Fruit fly (Drosophila melanogaster) whole organism, pupa: ENCODE results near the gene CG4766.

Experiments used
- CG10348 ChIP-seq: fragments of 200-800 bp; sonication (Bioruptor generic); IDR thresholded peaks from 2 replicates; pipeline ENCODE4 v1.3.6; 2022; ENCODE audit warnings: missing biosample characterization, missing genetic modification characterization
- CG12605 ChIP-seq: fragments of 200-800 bp; sonication (Bioruptor generic); IDR thresholded peaks from 2 replicates; pipeline ENCODE4 v1.3.6; 2022; ENCODE audit warnings: missing biosample characterization, missing genetic modification characterization
- CG13204 ChIP-seq: fragments of 200-800 bp; sonication (Bioruptor generic); optimal IDR thresholded peaks from 2 replicates; lab custom pipeline; 2018; ENCODE audit warnings: missing biosample characterization, mild to moderate bottlenecking, missing genetic modification characterization, moderate library complexity
- CG14655 ChIP-seq: fragments of 200-800 bp; sonication (Bioruptor generic); optimal IDR thresholded peaks from 3 replicates; lab custom pipeline; 2017; ENCODE audit warnings: mild to moderate bottlenecking, missing biosample characterization, missing genetic modification reagents, missing genetic modification characterization
- CG15710 ChIP-seq: fragments of 200-800 bp; sonication (Bioruptor generic); optimal IDR thresholded peaks from 2 replicates; lab custom pipeline; 2018; ENCODE audit warnings: missing biosample characterization, mild to moderate bottlenecking, missing genetic modification characterization, moderate library complexity
- CG17806 ChIP-seq: fragments of 200-800 bp; sonication (Bioruptor generic); optimal IDR thresholded peaks from 2 replicates; lab custom pipeline; 2018; ENCODE audit warnings: missing biosample characterization, mild to moderate bottlenecking, missing genetic modification characterization, moderate library complexity
- CG32121 ChIP-seq: fragments of 200-800 bp; sonication (Bioruptor generic); IDR thresholded peaks from 2 replicates; pipeline ENCODE4 v1.3.6; 2022; ENCODE audit warnings: missing biosample characterization, missing genetic modification characterization
- CG34367 ChIP-seq: fragments of 200-800 bp; sonication (Bioruptor generic); optimal IDR thresholded peaks from 2 replicates; lab custom pipeline; 2018; ENCODE audit warnings: missing biosample characterization, mild to moderate bottlenecking, missing genetic modification characterization
- CG4496 ChIP-seq: fragments of 200-800 bp; sonication (Bioruptor generic); IDR thresholded peaks from 3 replicates; pipeline ENCODE4 v1.3.6; 2022; ENCODE audit warnings: missing biosample characterization, missing genetic modification characterization
- CG8159 ChIP-seq: fragments of 200-800 bp; sonication (Bioruptor generic); optimal IDR thresholded peaks from 3 replicates; lab custom pipeline; 2018; ENCODE audit warnings: missing biosample characterization, mild to moderate bottlenecking, missing genetic modification characterization, moderate library complexity
- CG8301 ChIP-seq: fragments of 200-800 bp; sonication (Bioruptor generic); optimal IDR thresholded peaks from 2 replicates; lab custom pipeline; 2018; ENCODE audit warnings: missing biosample characterization, mild to moderate bottlenecking, missing genetic modification characterization
- CG9948 ChIP-seq: fragments of 200-800 bp; sonication (Bioruptor generic); optimal IDR thresholded peaks from 2 replicates; lab custom pipeline; 2018; ENCODE audit warnings: missing biosample characterization, mild to moderate bottlenecking, missing genetic modification characterization, moderate library complexity
- D1 ChIP-seq: fragments of 200-800 bp; sonication (Bioruptor generic); optimal IDR thresholded peaks from 2 replicates; lab custom pipeline; 2018; ENCODE audit warnings: missing biosample characterization, mild to moderate bottlenecking, missing genetic modification characterization, moderate library complexity
- EcR ChIP-seq: fragments of 200-800 bp; sonication (Bioruptor generic); optimal IDR thresholded peaks from 3 replicates; lab custom pipeline; 2019; ENCODE audit warnings: missing biosample characterization, missing genetic modification characterization, mild to moderate bottlenecking, moderate library complexity, missing genetic modification reagents
- Ets98B ChIP-seq: fragments of 200-800 bp; sonication (Bioruptor generic); IDR thresholded peaks from 2 replicates; pipeline ENCODE4 v1.3.6; 2022; ENCODE audit warnings: missing biosample characterization, missing genetic modification characterization
- Pif1A ChIP-seq: fragments of 200-800 bp; sonication (Bioruptor generic); optimal IDR thresholded peaks from 3 replicates; lab custom pipeline; 2016; ENCODE audit warnings: missing biosample characterization, missing genetic modification characterization
- Pif1B ChIP-seq: fragments of 200-800 bp; sonication (Bioruptor generic); optimal IDR thresholded peaks from 3 replicates; lab custom pipeline; 2016; ENCODE audit warnings: missing biosample characterization, missing genetic modification characterization
- Snoo ChIP-seq: fragments of 200-800 bp; sonication (Bioruptor generic); optimal IDR thresholded peaks from 3 replicates; lab custom pipeline; 2017; ENCODE audit warnings: missing biosample characterization, mild to moderate bottlenecking, missing genetic modification characterization, inconsistent platforms
- fd96Ca ChIP-seq: fragments of 200-800 bp; sonication (Bioruptor generic); IDR thresholded peaks from 3 replicates; pipeline ENCODE4 v1.3.6; 2022; ENCODE audit warnings: missing biosample characterization, missing genetic modification characterization
- gl ChIP-seq: fragments of 200-800 bp; sonication (Bioruptor generic); optimal IDR thresholded peaks from 2 replicates; lab custom pipeline; 2018; ENCODE audit warnings: missing biosample characterization, mild to moderate bottlenecking, missing genetic modification characterization
- rn ChIP-seq: fragments of 200-800 bp; sonication (Bioruptor generic); IDR thresholded peaks from 2 replicates; pipeline ENCODE4 v1.3.6; 2022; ENCODE audit warnings: missing biosample characterization, missing genetic modification characterization

The CG4766 gene

DNA sequence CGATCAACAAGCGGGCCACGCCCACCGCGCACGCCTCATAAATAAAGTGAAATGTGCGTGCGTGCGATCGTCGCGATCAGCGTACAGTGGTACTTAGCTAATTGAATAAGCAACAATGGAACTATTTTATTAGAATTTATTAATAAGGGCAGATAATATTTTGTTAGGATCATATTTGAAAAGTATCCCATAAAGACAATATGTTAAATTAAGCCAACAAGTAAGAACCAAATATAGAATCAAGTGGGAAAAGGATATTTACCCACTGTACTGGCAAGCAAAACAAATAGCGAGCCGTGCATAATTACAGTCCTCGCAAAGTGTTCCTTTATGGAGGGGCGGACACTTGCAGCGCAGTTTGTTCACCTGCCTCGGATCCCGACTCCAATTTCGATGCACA is 21.5 kb upstream of the CG4766 start:
- TF ChIP-seq EcR (GFP tag; lab: Kevin White, UChicago) (no peak), CG15710 (tag; lab: Kevin White, UChicago) (peak; percentile 56), Ets98B (GFP tag; lab: Robert Waterston, UW) (no peak), CG34367 (peak; percentile 23), gl (tag; lab: Kevin White, UChicago) (no peak), D1 (tag; lab: Kevin White, UChicago) (no peak), CG10348 (GFP tag; lab: Robert Waterston, UW) (no peak), fd96Ca (GFP tag; lab: Robert Waterston, UW) (no peak), CG32121 (no peak), CG14655 (GFP tag; lab: Kevin White, UChicago) (peak; percentile 65), CG9948 (tag; lab: Kevin White, UChicago) (peak; percentile 65), CG8301 (peak; percentile 35), rn (GFP tag; lab: Robert Waterston, UW) (no peak), CG12605 (GFP tag; lab: Robert Waterston, UW) (0 out of 2 replicates have a peak, but pooled peaks have one; percentile 36), Snoo (tag; lab: Kevin White, UChicago) (peak; percentile 29), CG4496 (peak; percentile 27; the same call in 1 of the 3 replicates), CG8159 (tag; lab: Kevin White, UChicago) (peak; percentile 57), Pif1A (GFP tag; lab: Kevin White, UChicago) (peak; percentile 51), CG13204 (GFP tag; lab: Kevin White, UChicago) (no peak), Pif1B (GFP tag; lab: Kevin White, UChicago) (peak; percentile 39), CG17806 (tag; lab: Kevin White, UChicago) (peak; percentile 67)

- TF ChIP-seq CG10348 (GFP tag; lab: Robert Waterston, UW): no peak
- TF ChIP-seq Snoo (tag; lab: Kevin White, UChicago): peak; percentile 17
- TF ChIP-seq fd96Ca (GFP tag; lab: Robert Waterston, UW): 0 out of 3 replicates have a peak, but pooled peaks have one; percentile 12
- TF ChIP-seq CG34367: no peak
- no peak for TF ChIP-seq CG8301
- no peak for TF ChIP-seq CG9948 (tag; lab: Kevin White, UChicago)
- TF ChIP-seq CG12605 (GFP tag; lab: Robert Waterston, UW): no peak
- no peak for TF ChIP-seq CG4496
- no peak for TF ChIP-seq CG13204 (GFP tag; lab: Kevin White, UChicago)
- no peak for TF ChIP-seq gl (tag; lab: Kevin White, UChicago)
- TF ChIP-seq CG8159 (tag; lab: Kevin White, UChicago): peak; percentile 1
- no peak for TF ChIP-seq D1 (tag; lab: Kevin White, UChicago)
- no peak for TF ChIP-seq Pif1B (GFP tag; lab: Kevin White, UChicago)
- TF ChIP-seq Ets98B (GFP tag; lab: Robert Waterston, UW): no peak
- no peak for TF ChIP-seq CG15710 (tag; lab: Kevin White, UChicago)
- TF ChIP-seq Pif1A (GFP tag; lab: Kevin White, UChicago): no peak
- peak; percentile 8 for TF ChIP-seq CG17806 (tag; lab: Kevin White, UChicago)
- no peak for TF ChIP-seq rn (GFP tag; lab: Robert Waterston, UW)
- TF ChIP-seq CG14655 (GFP tag; lab: Kevin White, UChicago): no peak
- no peak for TF ChIP-seq CG32121
- no peak for TF ChIP-seq EcR (GFP tag; lab: Kevin White, UChicago)
- TF ChIP-seq, all 21 proteins: peak for 4
Measured at dm6 chrX:6021414-6021813, 20.8 kb upstream of the CG4766 start.

dm6 chrX:6020254-6020653 is 19.7 kb upstream of the CG4766 start:
- TF ChIP-seq Snoo (tag; lab: Kevin White, UChicago) (peak; percentile 78), CG10348 (GFP tag; lab: Robert Waterston, UW) (no peak), EcR (GFP tag; lab: Kevin White, UChicago) (peak; percentile 26), CG8159 (tag; lab: Kevin White, UChicago) (peak; percentile 82), CG32121 (no peak), CG13204 (GFP tag; lab: Kevin White, UChicago) (peak; percentile 27), CG14655 (GFP tag; lab: Kevin White, UChicago) (peak; percentile 66), Ets98B (GFP tag; lab: Robert Waterston, UW) (peak; percentile 63; the same call in 1 of the 2 replicates), CG8301 (peak; percentile 48), gl (tag; lab: Kevin White, UChicago) (peak; percentile 47), D1 (tag; lab: Kevin White, UChicago) (no peak), Pif1A (GFP tag; lab: Kevin White, UChicago) (peak; percentile 84), CG15710 (tag; lab: Kevin White, UChicago) (peak; percentile 78), CG12605 (GFP tag; lab: Robert Waterston, UW) (0 out of 2 replicates have a peak, but pooled peaks have one; percentile 13), fd96Ca (GFP tag; lab: Robert Waterston, UW) (peak; percentile 63; the same call in 1 of the 3 replicates), CG9948 (tag; lab: Kevin White, UChicago) (peak; percentile 56), Pif1B (GFP tag; lab: Kevin White, UChicago) (peak; percentile 68), CG4496 (peak; percentile 62; the same call in 2 of the 3 replicates), rn (GFP tag; lab: Robert Waterston, UW) (no peak), CG34367 (peak; percentile 64), CG17806 (tag; lab: Kevin White, UChicago) (peak; percentile 68)

DNA sequence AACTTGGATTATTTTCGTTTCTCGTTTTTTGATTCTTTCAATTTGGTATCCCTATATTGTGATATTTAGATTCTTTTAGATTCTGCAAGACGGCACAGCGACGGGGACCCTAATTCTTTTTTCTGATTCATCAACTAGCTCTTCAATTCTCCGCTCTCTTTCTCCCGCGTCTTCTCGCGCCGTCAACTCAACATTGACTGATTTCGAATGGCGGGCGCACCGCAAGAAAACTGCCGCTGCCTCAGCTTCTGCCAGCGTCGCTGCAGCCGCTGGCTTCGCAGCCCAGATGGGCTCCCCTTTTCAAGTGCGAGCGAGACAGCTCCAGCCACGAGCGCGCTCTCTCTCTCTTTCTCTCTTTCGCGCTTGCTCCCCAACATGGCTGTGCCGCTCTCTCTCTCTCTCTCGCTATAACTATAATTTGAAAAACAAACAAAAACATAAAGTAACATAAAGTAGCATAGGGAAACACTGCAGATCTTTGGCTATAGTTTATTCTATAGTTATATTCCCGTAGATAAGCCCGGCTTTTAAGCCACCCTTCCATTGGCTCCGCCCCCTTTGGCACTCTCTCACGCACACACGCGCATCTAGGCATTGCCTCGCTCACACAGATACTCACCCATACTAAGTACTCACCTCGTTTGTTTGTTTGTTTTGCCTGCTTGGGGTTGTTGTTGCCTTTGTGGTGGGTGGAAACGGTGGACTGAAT is 12.5 kb upstream of the CG4766 start, which contains the start of gene mab-21:
Gene mab-21, minus strand, starts transcription at position 206 of the 709 bp plus-strand sequence.
- TF ChIP-seq Ets98B (GFP tag; lab: Robert Waterston, UW): peak; percentile 20; the same call in 1 of the 2 replicates
- no peak for TF ChIP-seq CG32121
- 0 out of 3 replicates have a peak, but pooled peaks have one; percentile 11 for TF ChIP-seq CG4496
